Worm (Caenorhabditis elegans): Measurements from ENCODE around the gene C49H3.3.

DNA sequence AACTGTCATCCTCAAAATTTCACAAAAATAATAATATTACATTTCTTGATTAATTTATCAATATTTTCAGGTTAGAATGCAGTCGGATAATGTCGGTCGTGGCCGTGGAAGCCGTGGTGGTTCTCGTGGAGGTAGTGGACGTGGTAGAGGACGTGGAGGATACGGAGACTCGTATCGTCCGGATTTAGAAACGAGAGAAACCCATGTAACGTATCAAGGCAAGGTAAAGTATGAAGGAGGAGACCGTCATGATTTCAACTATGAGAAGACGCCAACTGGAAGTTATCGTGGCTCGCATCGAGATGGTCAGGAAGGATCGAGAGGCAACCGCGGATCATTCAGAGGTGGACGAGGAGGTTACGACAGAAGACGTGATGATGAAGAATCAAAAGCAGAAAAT, 33.4 kb downstream of the C49H3.3 start, which contains the start of gene frpr-10:
- TF ChIP-seq snpc-4 (tag; optimal IDR thresholded peaks at IDR 0.05) (no peak), nhr-237 (tag; optimal IDR thresholded peaks at IDR 0.05) (no peak), blmp-1 (tag; optimal IDR thresholded peaks at IDR 0.05; ENCODE audit: insufficient read depth) (no peak), nhr-12 (tag; optimal IDR thresholded peaks at IDR 0.05) (no peak), elt-1 (tag; optimal IDR thresholded peaks at IDR 0.05) (no peak), nhr-25 (tag; optimal IDR thresholded peaks at IDR 0.05) (no peak), skn-1 (tag; optimal IDR thresholded peaks at IDR 0.05) (no peak), unc-39 (tag; optimal IDR thresholded peaks at IDR 0.05) (no peak), ceh-82 (tag; optimal IDR thresholded peaks at IDR 0.05) (no peak), ztf-4 (tag; optimal IDR thresholded peaks at IDR 0.05) (no peak), ama-1 (optimal IDR thresholded peaks at IDR 0.05) (no peak), nhr-6 (tag; optimal IDR thresholded peaks at IDR 0.05) (no peak)
